Worm (Caenorhabditis elegans): ENCODE measurements around the gene R04D3.4.

DNA sequence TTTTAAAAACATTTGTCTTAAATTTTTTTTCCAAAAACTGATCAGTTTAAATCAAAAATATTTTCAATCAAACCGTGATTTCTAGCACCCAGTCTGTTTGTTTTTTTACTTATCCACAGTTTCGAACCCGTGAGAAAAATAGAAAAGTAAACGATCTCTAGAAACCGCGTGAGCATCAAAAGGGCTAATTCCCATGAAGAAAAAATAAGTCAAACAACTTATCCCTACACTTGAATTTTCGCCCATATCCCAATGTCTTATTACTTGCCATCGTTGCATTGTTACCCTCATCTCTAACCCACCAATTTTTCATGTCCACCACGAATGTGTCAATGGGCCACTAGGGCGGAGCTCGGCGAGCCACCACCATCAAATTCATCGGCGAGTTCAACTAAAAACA lies 49.1 kb upstream of the R04D3.4 start, which contains the start of gene ptr-24:
- TF ChIP-seq cog-1 (tag; optimal IDR thresholded peaks at IDR 0.05) (no peak), flt-1 (GFP tag; IDR thresholded peaks at IDR 0.05) (no peak), ztf-29 (GFP tag; IDR thresholded peaks at IDR 0.05) (no peak), med-1 (GFP tag; optimal IDR thresholded peaks at IDR 0.05; ENCODE audit: insufficient read depth) (no peak), T22C8.4 (GFP tag; IDR thresholded peaks at IDR 0.05) (no peak), ztf-23 (GFP tag; IDR thresholded peaks at IDR 0.05) (no peak), klf-2 (GFP tag; conservative IDR thresholded peaks at IDR 0.05) (no peak), ref-1 (GFP tag; conservative IDR thresholded peaks at IDR 0.05) (no peak), tab-1 (GFP tag; IDR thresholded peaks at IDR 0.05) (no peak)

Data from whole organism, midembryonic.